Worm (Caenorhabditis elegans) whole organism, young adult: Measurements from ENCODE around the gene srx-112.

Experiments
- F39B2.1 ChIP-seq: fragments of 200-800 bp; sonication (Bioruptor generic); IDR thresholded peaks from 2 replicates; pipeline ENCODE4 v1.3.6; 2022; ENCODE audit warnings: missing genetic modification reagents, missing genetic modification characterization, missing compliant biosample characterization
- ceh-27 ChIP-seq: fragments of 200-800 bp; sonication (Bioruptor generic); optimal IDR thresholded peaks from 2 replicates; lab custom pipeline; 2018; ENCODE audit warnings: mild to moderate bottlenecking, missing genetic modification characterization, moderate library complexity, missing compliant biosample characterization
- dpl-1 ChIP-seq: fragments of 150-350 bp; optimal IDR thresholded peaks from 2 replicates; lab custom pipeline; 2014; ENCODE audit warnings: missing biosample characterization, missing genetic modification reagents, missing genetic modification characterization
- him-1 ChIP-seq: sonication (generic microtip); optimal IDR thresholded peaks from 2 replicates; lab custom pipeline; 2016; ENCODE audit warnings: missing genotype, missing genetic modification reagents, missing genetic modification characterization, missing compliant biosample characterization
- lin-35 ChIP-seq, 3 experiments: fragments of 150-350 bp in 2 of 3; sonication (generic microtip) in 1 of 3; optimal IDR thresholded peaks; 2 replicates each; lab custom pipeline; 2014 to 2018; ENCODE audit warnings: missing biosample characterization in 3 of 3, missing genetic modification characterization in 3 of 3, missing genetic modification reagents in 3 of 3
- pha-4 ChIP-seq: fragments of 150-350 bp; sonication (generic microtip); optimal IDR thresholded peaks from 2 replicates; lab custom pipeline; 2014; ENCODE audit warnings: missing biosample characterization, missing genetic modification reagents, missing genetic modification characterization
- sea-2 ChIP-seq: fragments of 200-800 bp; sonication (Bioruptor generic); IDR thresholded peaks from 2 replicates; pipeline ENCODE4 v1.3.6; 2022; ENCODE audit warnings: missing genetic modification characterization, missing compliant biosample characterization
- unc-130 ChIP-seq: sonication (generic microtip); optimal IDR thresholded peaks from 2 replicates; lab custom pipeline; 2016; ENCODE audit warnings: missing genetic modification reagents, missing genetic modification characterization, missing compliant biosample characterization

DNA sequence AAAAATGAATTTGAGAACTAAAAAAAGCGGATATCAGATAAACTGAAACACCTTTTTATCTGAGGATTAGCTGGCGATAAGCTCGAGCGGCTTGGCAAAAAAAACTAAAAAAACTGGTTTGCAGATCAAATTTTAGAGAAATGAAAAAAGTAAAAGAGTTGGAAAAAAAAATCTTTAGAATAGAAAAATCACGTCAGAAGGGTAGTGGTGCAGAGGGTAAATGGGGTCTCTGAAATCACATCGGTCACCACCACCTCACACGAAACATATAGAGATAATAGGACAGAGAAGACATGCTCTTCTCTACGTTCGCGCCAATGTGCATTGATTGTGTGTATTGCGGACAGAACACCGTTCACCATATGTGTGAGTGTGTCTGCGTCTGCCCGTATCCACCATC, 16.9 kb upstream of the srx-112 start:
- TF ChIP-seq dpl-1 (GFP tag; lab: Kevin White, UChicago) (no peak), F39B2.1 (no peak), sea-2 (GFP tag; lab: Robert Waterston, UW) (no peak), unc-130 (GFP tag; lab: Kevin White, UChicago) (no peak), lin-35 (GFP tag; optimal IDR thresholded peaks at IDR 0.05; lab: Kevin White, UChicago) (no peak), him-1 (no peak), ceh-27 (GFP tag; lab: Kevin White, UChicago) (no peak), pha-4 (tag; lab: Kevin White, UChicago) (no peak)
